Fruit fly (Drosophila melanogaster) whole organism, adult: ENCODE data around the gene PpD6.

Experiments
- CG11617 ChIP-seq: fragments of 200-800 bp; sonication (Bioruptor generic); optimal IDR thresholded peaks from 2 replicates; lab custom pipeline; 2017; ENCODE audit warnings: mild to moderate bottlenecking, missing biosample characterization, missing genetic modification reagents, missing genetic modification characterization
- CG12768 ChIP-seq: fragments of 200-800 bp; sonication (Bioruptor generic); optimal IDR thresholded peaks from 2 replicates; lab custom pipeline; 2017; ENCODE audit warnings: missing biosample characterization, missing genetic modification characterization, mild to moderate bottlenecking, moderate library complexity, missing genetic modification reagents
- CG14711 ChIP-seq: fragments of 200-800 bp; sonication (Bioruptor generic); optimal IDR thresholded peaks from 2 replicates; lab custom pipeline; 2018; ENCODE audit warnings: missing biosample characterization, mild to moderate bottlenecking, missing genetic modification characterization, moderate library complexity
- CG1620 ChIP-seq: fragments of 200-800 bp; sonication (Bioruptor generic); optimal IDR thresholded peaks from 2 replicates; lab custom pipeline; 2016; ENCODE audit warnings: missing biosample characterization, missing genetic modification characterization
- CG33017 ChIP-seq: fragments of 200-800 bp; sonication (Bioruptor generic); optimal IDR thresholded peaks from 2 replicates; lab custom pipeline; 2018; ENCODE audit warnings: missing biosample characterization, mild to moderate bottlenecking, missing genetic modification characterization, moderate library complexity
- CG5204 ChIP-seq: fragments of 200-800 bp; sonication (Bioruptor generic); optimal IDR thresholded peaks from 2 replicates; lab custom pipeline; 2016; ENCODE audit warnings: missing biosample characterization, missing genetic modification characterization
- CG7045 ChIP-seq: fragments of 200-800 bp; sonication (Bioruptor generic); optimal IDR thresholded peaks from 2 replicates; lab custom pipeline; 2017; ENCODE audit warnings: missing biosample characterization, mild to moderate bottlenecking, missing genetic modification characterization
- CG7101 ChIP-seq: fragments of 200-800 bp; sonication (Bioruptor generic); optimal IDR thresholded peaks from 2 replicates; lab custom pipeline; 2018; ENCODE audit warnings: missing biosample characterization, mild to moderate bottlenecking, missing genetic modification characterization, moderate library complexity
- Clk ChIP-seq: fragments of 200-800 bp; sonication (Bioruptor generic); optimal IDR thresholded peaks from 2 replicates; lab custom pipeline; 2017; ENCODE audit warnings: missing biosample characterization, missing genetic modification characterization
- Crg-1 ChIP-seq: fragments of 200-800 bp; sonication (Bioruptor generic); optimal IDR thresholded peaks from 2 replicates; lab custom pipeline; 2016; ENCODE audit warnings: missing biosample characterization, missing genetic modification characterization
- Hr96 ChIP-seq: fragments of 200-800 bp; sonication (Bioruptor generic); optimal IDR thresholded peaks from 2 replicates; lab custom pipeline; 2016; ENCODE audit warnings: missing biosample characterization, missing genetic modification characterization
- Mnt ChIP-seq: fragments of 200-800 bp; sonication (Bioruptor generic); optimal IDR thresholded peaks from 2 replicates; lab custom pipeline; 2016; ENCODE audit warnings: missing biosample characterization, mild to moderate bottlenecking, missing genetic modification characterization
- bab1 ChIP-seq: fragments of 200-800 bp; sonication (Bioruptor generic); optimal IDR thresholded peaks from 3 replicates; lab custom pipeline; 2019; ENCODE audit warnings: missing biosample characterization, mild to moderate bottlenecking, missing genetic modification characterization, moderate library complexity
- cic ChIP-seq: fragments of 200-800 bp; sonication (Bioruptor generic); optimal IDR thresholded peaks from 2 replicates; lab custom pipeline; 2017; ENCODE audit warnings: missing biosample characterization, mild to moderate bottlenecking, missing genetic modification characterization, moderate library complexity
- cnc ChIP-seq, 2 experiments: fragments of >200 bp; optimal IDR thresholded peaks; 2 replicates each; lab custom pipeline; 2017
- kay ChIP-seq: fragments of 200-800 bp; sonication (Bioruptor generic); peaks from one replicate; lab custom pipeline; 2016; ENCODE audit warnings: missing biosample characterization, missing genetic modification characterization, borderline replicate concordance
- ovo ChIP-seq: fragments of 200-800 bp; sonication (Bioruptor generic); optimal IDR thresholded peaks from 2 replicates; lab custom pipeline; 2016; ENCODE audit warnings: missing biosample characterization, missing genetic modification characterization
- pad ChIP-seq: fragments of 200-800 bp; sonication (Bioruptor generic); optimal IDR thresholded peaks from 3 replicates; lab custom pipeline; 2017; ENCODE audit warnings: missing biosample characterization, missing genetic modification characterization, mild to moderate bottlenecking, moderate library complexity, missing genetic modification reagents
- tj ChIP-seq: fragments of 200-800 bp; sonication (Bioruptor generic); optimal IDR thresholded peaks from 3 replicates; lab custom pipeline; 2017; ENCODE audit warnings: missing biosample characterization, mild to moderate bottlenecking, missing genetic modification characterization, moderate library complexity
- toe ChIP-seq: fragments of 200-800 bp; sonication (Bioruptor generic); optimal IDR thresholded peaks from 2 replicates; lab custom pipeline; 2016; ENCODE audit warnings: missing biosample characterization, missing genetic modification characterization

The PpD6 gene

dm6 chr2L:3109372-3109771, at the start of gene PpD6:
TSS of gene PpD6 (plus strand) at chr2L:3109672.
- TF ChIP-seq CG14711 (tag; lab: Kevin White, UChicago) (no peak), CG7045 (GFP tag; lab: Kevin White, UChicago) (no peak), tj (GFP tag; lab: Kevin White, UChicago) (no peak), pad (no peak), kay (GFP tag; lab: Kevin White, UChicago) (no peak), CG5204 (no peak), Mnt (GFP tag; lab: Kevin White, UChicago) (no peak), toe (GFP tag; lab: Kevin White, UChicago) (no peak), Crg-1 (GFP tag; lab: Kevin White, UChicago) (no peak), CG11617 (GFP tag; lab: Kevin White, UChicago) (no peak), CG33017 (tag; lab: Kevin White, UChicago) (no peak), Clk (GFP tag; lab: Kevin White, UChicago) (no peak), CG1620 (GFP tag; lab: Kevin White, UChicago) (no peak)

dm6 chr2L:3078741-3079140, 30.7 kb upstream of the PpD6 start:
- no peak for TF ChIP-seq pad
- TF ChIP-seq kay (GFP tag; lab: Kevin White, UChicago), result no peak
- no peak for TF ChIP-seq CG1620 (GFP tag; lab: Kevin White, UChicago)
- no peak for TF ChIP-seq tj (GFP tag; lab: Kevin White, UChicago)
- TF ChIP-seq CG12768 (GFP tag; lab: Kevin White, UChicago), result no peak
- TF ChIP-seq CG7101 (tag; lab: Kevin White, UChicago), result no peak
- no peak for TF ChIP-seq CG11617 (GFP tag; lab: Kevin White, UChicago)
- no peak for TF ChIP-seq Clk (GFP tag; lab: Kevin White, UChicago)
- no peak for TF ChIP-seq bab1 (GFP tag; lab: Kevin White, UChicago)
- TF ChIP-seq CG14711 (tag; lab: Kevin White, UChicago), result no peak
- TF ChIP-seq Hr96, result no peak
- TF ChIP-seq toe (GFP tag; lab: Kevin White, UChicago), result no peak
- no peak for TF ChIP-seq cic (GFP tag; lab: Kevin White, UChicago)
- TF ChIP-seq cnc (optimal IDR thresholded peaks at IDR 0.05; lab: Kevin White, UChicago), result no peak
- no peak for TF ChIP-seq CG7045 (GFP tag; lab: Kevin White, UChicago)
- TF ChIP-seq CG5204, result no peak
- TF ChIP-seq Mnt (GFP tag; lab: Kevin White, UChicago), result no peak
- TF ChIP-seq ovo (GFP tag; lab: Kevin White, UChicago), result no peak
- TF ChIP-seq CG33017 (tag; lab: Kevin White, UChicago), result no peak
- TF ChIP-seq Crg-1 (GFP tag; lab: Kevin White, UChicago), result no peak

DNA sequence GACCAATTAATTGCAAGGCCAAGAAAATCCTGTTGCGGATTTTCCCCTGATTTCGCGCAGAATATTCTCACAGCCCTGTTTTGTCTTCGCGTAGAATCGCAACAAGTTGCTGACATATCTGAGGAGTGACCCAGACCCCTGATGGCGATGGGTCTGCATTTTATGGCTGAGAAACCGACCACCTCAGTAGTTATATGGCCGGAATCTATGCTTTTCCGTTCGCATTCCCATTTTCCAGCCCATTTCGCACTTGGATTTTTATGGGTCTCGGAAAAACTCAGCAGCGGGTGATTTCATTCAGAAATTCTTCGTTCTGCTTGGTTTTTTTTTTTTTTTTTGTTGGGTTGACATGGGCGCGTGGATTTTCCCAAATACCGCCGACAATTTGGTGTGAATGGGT, 26.6 kb upstream of the PpD6 start:
- TF ChIP-seq CG1620 (GFP tag; lab: Kevin White, UChicago) (no peak), cnc (optimal IDR thresholded peaks at IDR 0.05; lab: Kevin White, UChicago) (no peak), CG33017 (tag; lab: Kevin White, UChicago) (no peak), kay (GFP tag; lab: Kevin White, UChicago) (no peak)

DNA sequence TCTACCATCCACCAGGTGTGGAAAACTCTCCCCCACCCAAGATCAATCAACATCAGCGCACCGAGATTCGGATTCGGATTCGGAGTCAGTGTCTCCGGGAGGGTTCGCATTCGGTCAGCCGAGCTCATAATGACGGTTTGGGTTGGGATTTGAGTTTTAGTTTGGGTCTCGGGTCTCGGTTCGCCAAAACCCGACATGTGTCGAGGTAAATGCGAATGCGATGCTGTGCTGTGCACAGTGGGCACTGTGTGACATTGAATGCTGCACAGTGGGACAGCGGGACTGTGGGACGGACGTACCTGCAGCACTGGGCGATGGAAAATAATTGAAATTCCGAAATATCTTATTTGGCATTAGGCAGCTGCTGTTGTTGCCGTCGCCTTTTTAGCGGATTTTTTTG, 26.0 kb upstream of the PpD6 start:
- TF ChIP-seq CG12768 (GFP tag; lab: Kevin White, UChicago), result no peak
- TF ChIP-seq tj (GFP tag; lab: Kevin White, UChicago), result no peak
- no peak for TF ChIP-seq CG7045 (GFP tag; lab: Kevin White, UChicago)
- TF ChIP-seq kay (GFP tag; lab: Kevin White, UChicago), result no peak
- no peak for TF ChIP-seq Hr96
- no peak for TF ChIP-seq CG14711 (tag; lab: Kevin White, UChicago)
- TF ChIP-seq toe (GFP tag; lab: Kevin White, UChicago), result no peak
- TF ChIP-seq Clk (GFP tag; lab: Kevin White, UChicago), result no peak
- TF ChIP-seq cnc (optimal IDR thresholded peaks at IDR 0.05; lab: Kevin White, UChicago), result no peak
- TF ChIP-seq CG7101 (tag; lab: Kevin White, UChicago), result no peak
- TF ChIP-seq cic (GFP tag; lab: Kevin White, UChicago), result no peak
- TF ChIP-seq CG33017 (tag; lab: Kevin White, UChicago), result no peak
- no peak for TF ChIP-seq CG1620 (GFP tag; lab: Kevin White, UChicago)
- TF ChIP-seq CG5204, result no peak

- peak; percentile 28 for TF ChIP-seq kay (GFP tag; lab: Kevin White, UChicago)
- TF ChIP-seq CG33017 (tag; lab: Kevin White, UChicago), result peak; percentile 18
- TF ChIP-seq CG14711 (tag; lab: Kevin White, UChicago), result peak; percentile 52
- TF ChIP-seq ovo (GFP tag; lab: Kevin White, UChicago), result no peak
- TF ChIP-seq CG7101 (tag; lab: Kevin White, UChicago), result peak; percentile 7
Measured at dm6 chr2L:3086290-3086876, 23.1 kb upstream of the PpD6 start.

dm6 chr2L:3088238-3088874, 21.1 kb upstream of the PpD6 start:
- TF ChIP-seq ovo (GFP tag; lab: Kevin White, UChicago) (no peak), CG7045 (GFP tag; lab: Kevin White, UChicago) (no peak), toe (GFP tag; lab: Kevin White, UChicago) (no peak), CG12768 (GFP tag; lab: Kevin White, UChicago) (no peak), tj (GFP tag; lab: Kevin White, UChicago) (no peak), Hr96 (no peak), kay (GFP tag; lab: Kevin White, UChicago) (no peak)
